Worm (Caenorhabditis elegans) whole organism, young adult: ENCODE measurements around the gene asp-18.
"Not testable (repeated sequence)": the region's sequence is repeated elsewhere in the genome, so short reads cannot be mapped to it uniquely, and the experiment has no call there.

Experiments
- B0336.3 ChIP-seq: fragments of 200-800 bp; sonication (Bioruptor generic); IDR thresholded peaks from 2 replicates; pipeline ENCODE4 v1.3.6; 2022; ENCODE audit warnings: missing genetic modification characterization, missing compliant biosample characterization
- C06A6.2 ChIP-seq: fragments of 200-800 bp; sonication (Bioruptor generic); conservative IDR thresholded peaks from 2 replicates; pipeline ENCODE4 v1.3.6; 2022; ENCODE audit warnings: missing genetic modification characterization, missing compliant biosample characterization
- D2030.7 ChIP-seq: fragments of 200-800 bp; sonication (Bioruptor generic); IDR thresholded peaks from 2 replicates; pipeline ENCODE4 v1.3.6; 2022; ENCODE audit warnings: missing genetic modification reagents, missing genetic modification characterization, missing compliant biosample characterization
- F23B12.7 ChIP-seq: sonication (generic microtip); optimal IDR thresholded peaks from 2 replicates; lab custom pipeline; 2017; ENCODE audit warnings: missing genetic modification characterization, mild to moderate bottlenecking, missing compliant biosample characterization, antibody characterized with exemption, moderate library complexity; ENCODE audit not compliant: insufficient read depth
- F37B4.10 ChIP-seq: fragments of 200-800 bp; sonication (Bioruptor generic); IDR thresholded peaks from 2 replicates; pipeline ENCODE4 v1.3.6; 2022; ENCODE audit warnings: missing genetic modification characterization, missing compliant biosample characterization
- F39B2.1 ChIP-seq: fragments of 200-800 bp; sonication (Bioruptor generic); IDR thresholded peaks from 2 replicates; pipeline ENCODE4 v1.3.6; 2022; ENCODE audit warnings: missing genetic modification reagents, missing genetic modification characterization, missing compliant biosample characterization
- F55B11.4 ChIP-seq: sonication (generic microtip); optimal IDR thresholded peaks from 2 replicates; lab custom pipeline; 2016; ENCODE audit warnings: missing compliant biosample characterization, missing genetic modification characterization, borderline replicate concordance; ENCODE audit not compliant: insufficient read depth
- K11D2.4 ChIP-seq: fragments of 200-800 bp; sonication (Bioruptor generic); IDR thresholded peaks from 2 replicates; pipeline ENCODE4 v1.3.6; 2022; ENCODE audit warnings: missing genetic modification reagents, missing genetic modification characterization, missing compliant biosample characterization
- T07F8.4 ChIP-seq: sonication (generic microtip); optimal IDR thresholded peaks from 2 replicates; lab custom pipeline; 2016; ENCODE audit warnings: mild to moderate bottlenecking, missing genetic modification characterization, moderate library complexity, missing compliant biosample characterization
- Y53G8AR.9 ChIP-seq: fragments of 200-800 bp; sonication (Bioruptor generic); conservative IDR thresholded peaks from 2 replicates; pipeline ENCODE4 v1.3.6; 2022; ENCODE audit warnings: missing genetic modification reagents, missing genetic modification characterization, missing compliant biosample characterization
- akir-1 ChIP-seq: fragments of 200-800 bp; sonication (Bioruptor generic); optimal IDR thresholded peaks from 2 replicates; lab custom pipeline; 2018; ENCODE audit warnings: mild to moderate bottlenecking, missing genetic modification characterization, moderate library complexity, missing compliant biosample characterization
- bed-1 ChIP-seq: fragments of 200-800 bp; sonication (Bioruptor generic); IDR thresholded peaks from 2 replicates; pipeline ENCODE4 v1.3.6; 2022; ENCODE audit warnings: missing genetic modification reagents, missing genetic modification characterization, missing compliant biosample characterization
- cebp-1 ChIP-seq, 2 experiments: fragments of 200-800 bp in 1 of 2; sonication (Bioruptor generic) in 1 of 2; sonication (generic microtip) in 1 of 2; IDR thresholded peaks in 1 of 2; optimal IDR thresholded peaks in 1 of 2; 2 replicates each; pipeline versions ENCODE4 v1.3.6 to Lab custom; 2017 to 2022; ENCODE audit warnings: missing compliant biosample characterization in 2 of 2, missing genetic modification characterization in 2 of 2, mild to moderate bottlenecking in 1 of 2, missing genetic modification reagents in 1 of 2, moderate library complexity in 1 of 2
- cebp-2 ChIP-seq: fragments of 200-800 bp; sonication (Bioruptor generic); IDR thresholded peaks from 2 replicates; pipeline ENCODE4 v1.3.6; 2022; ENCODE audit warnings: missing genetic modification characterization, missing compliant biosample characterization
- ceh-58 ChIP-seq: fragments of 200-800 bp; sonication (Bioruptor generic); IDR thresholded peaks from 2 replicates; pipeline ENCODE4 v1.3.6; 2022; ENCODE audit warnings: missing genetic modification characterization, missing compliant biosample characterization
- ceh-79 ChIP-seq: sonication (generic microtip); optimal IDR thresholded peaks from 2 replicates; lab custom pipeline; 2017; ENCODE audit warnings: mild to moderate bottlenecking, missing genetic modification characterization, missing compliant biosample characterization
- die-1 ChIP-seq: sonication (generic microtip); optimal IDR thresholded peaks from 2 replicates; lab custom pipeline; 2016; ENCODE audit warnings: missing genotype, mild to moderate bottlenecking, missing genetic modification characterization, missing compliant biosample characterization
- dox-1 ChIP-seq: fragments of 200-800 bp; sonication (Bioruptor generic); IDR thresholded peaks from 2 replicates; pipeline ENCODE4 v1.3.6; 2022; ENCODE audit warnings: missing genetic modification reagents, missing genetic modification characterization, missing compliant biosample characterization
- dpff-1 ChIP-seq: sonication (generic microtip); optimal IDR thresholded peaks from 2 replicates; lab custom pipeline; 2017; ENCODE audit warnings: mild to moderate bottlenecking, missing genetic modification characterization, missing compliant biosample characterization
- hlh-26 ChIP-seq: fragments of 200-800 bp; sonication (Bioruptor generic); conservative IDR thresholded peaks from 2 replicates; pipeline ENCODE4 v1.3.6; 2022; ENCODE audit warnings: missing genetic modification reagents, missing genetic modification characterization, missing compliant biosample characterization
- let-607 ChIP-seq, 2 experiments: fragments of 200-800 bp in 1 of 2; sonication (Bioruptor generic) in 1 of 2; sonication (generic microtip) in 1 of 2; optimal IDR thresholded peaks; 2 replicates each; lab custom pipeline; 2016 to 2018; ENCODE audit warnings: mild to moderate bottlenecking in 2 of 2, missing compliant biosample characterization in 2 of 2, missing genetic modification characterization in 2 of 2, moderate library complexity in 2 of 2, missing genotype in 1 of 2
- mel-28 ChIP-seq: sonication (generic microtip); optimal IDR thresholded peaks from 2 replicates; lab custom pipeline; 2016; ENCODE audit warnings: borderline replicate concordance, mild to moderate bottlenecking, missing genetic modification characterization, missing compliant biosample characterization
- mes-4 ChIP-seq: sonication (generic microtip); optimal IDR thresholded peaks from 2 replicates; lab custom pipeline; 2016; ENCODE audit warnings: missing genotype, missing genetic modification characterization, missing compliant biosample characterization
- mxl-1 ChIP-seq: sonication (generic microtip); optimal IDR thresholded peaks from 2 replicates; lab custom pipeline; 2016; ENCODE audit warnings: missing genetic modification characterization, missing compliant biosample characterization
- nhr-80 ChIP-seq: sonication (generic microtip); optimal IDR thresholded peaks from 2 replicates; lab custom pipeline; 2016; ENCODE audit warnings: missing genetic modification characterization, missing compliant biosample characterization
- nhr-90 ChIP-seq: sonication (generic microtip); optimal IDR thresholded peaks from 2 replicates; lab custom pipeline; 2016; ENCODE audit warnings: missing genotype, mild to moderate bottlenecking, missing genetic modification characterization, missing compliant biosample characterization
- pha-4 ChIP-seq: fragments of 150-350 bp; sonication (generic microtip); optimal IDR thresholded peaks from 2 replicates; lab custom pipeline; 2014; ENCODE audit warnings: missing biosample characterization, missing genetic modification reagents, missing genetic modification characterization
- repo-1 ChIP-seq: sonication (generic microtip); optimal IDR thresholded peaks from 2 replicates; lab custom pipeline; 2017; ENCODE audit warnings: mild to moderate bottlenecking, missing genetic modification characterization, missing compliant biosample characterization
- tbx-9 ChIP-seq: sonication (generic microtip); optimal IDR thresholded peaks from 2 replicates; lab custom pipeline; 2016; ENCODE audit warnings: borderline replicate concordance, missing genetic modification characterization, inconsistent platforms, missing compliant biosample characterization
- tlf-1 ChIP-seq: fragments of 200-800 bp; sonication (Bioruptor generic); optimal IDR thresholded peaks from 2 replicates; lab custom pipeline; 2018; ENCODE audit warnings: mild to moderate bottlenecking, missing genetic modification characterization, missing compliant biosample characterization
- unc-130 ChIP-seq: sonication (generic microtip); optimal IDR thresholded peaks from 2 replicates; lab custom pipeline; 2016; ENCODE audit warnings: missing genetic modification reagents, missing genetic modification characterization, missing compliant biosample characterization
- xnd-1 ChIP-seq: sonication (generic microtip); optimal IDR thresholded peaks from 2 replicates; lab custom pipeline; 2016; ENCODE audit warnings: missing genotype, missing genetic modification reagents, missing genetic modification characterization, missing compliant biosample characterization
- zfh-2 ChIP-seq: fragments of 200-800 bp; sonication (Bioruptor generic); conservative IDR thresholded peaks from 2 replicates; pipeline ENCODE4 v1.3.6; 2022; ENCODE audit warnings: missing genetic modification reagents, missing genetic modification characterization, missing compliant biosample characterization
- ztf-18 ChIP-seq: sonication (generic microtip); optimal IDR thresholded peaks from 2 replicates; lab custom pipeline; 2016; ENCODE audit warnings: missing genotype, mild to moderate bottlenecking, missing genetic modification characterization, missing compliant biosample characterization
- ztf-3 ChIP-seq: fragments of 200-800 bp; sonication (Bioruptor generic); optimal IDR thresholded peaks from 2 replicates; lab custom pipeline; 2018; ENCODE audit warnings: mild to moderate bottlenecking, missing genetic modification characterization, missing compliant biosample characterization

asp-18 gene

ce11 chrV:18762044-18762443 is 30.6 kb upstream of the asp-18 start, which contains the start of gene F11D11.22:
Gene F11D11.22, plus strand, starts transcription at chrV:18762344.
- TF ChIP-seq D2030.7, hlh-26, dox-1 (GFP tag; lab: Robert Waterston, UW): not testable (repeated sequence)

ce11 chrV:18761078-18761477 is 29.6 kb upstream of the asp-18 start, which contains the start of gene F11D11.4:
Gene F11D11.4, plus strand, starts transcription at chrV:18761378.
- TF ChIP-seq F39B2.1 (GFP tag; lab: Robert Waterston, UW) (no peak), tbx-9 (tag; lab: Kevin White, UChicago) (no peak), ceh-58 (GFP tag; lab: Robert Waterston, UW) (no peak), F55B11.4 (no peak), akir-1 (GFP tag; lab: Kevin White, UChicago) (no peak), zfh-2 (no peak), nhr-80 (tag; lab: Kevin White, UChicago) (no peak), pha-4 (tag; lab: Kevin White, UChicago) (no peak), T07F8.4 (no peak), die-1 (no peak), cebp-1 (GFP tag; IDR thresholded peaks at IDR 0.05; lab: Robert Waterston, UW) (no peak), cebp-1 (tag; optimal IDR thresholded peaks at IDR 0.05; lab: Kevin White, UChicago) (no peak), let-607 (tag; optimal IDR thresholded peaks at IDR 0.05; lab: Kevin White, UChicago) (no peak), nhr-90 (no peak), ceh-79 (tag; lab: Kevin White, UChicago) (no peak), ztf-18 (tag; lab: Kevin White, UChicago) (no peak), F23B12.7 (tag; lab: Kevin White, UChicago) (no peak), mel-28 (no peak), hlh-26 (GFP tag; lab: Robert Waterston, UW) (no peak), mes-4 (tag; lab: Kevin White, UChicago) (no peak), bed-1 (GFP tag; lab: Robert Waterston, UW) (no peak)

- TF ChIP-seq tlf-1 (GFP tag; lab: Kevin White, UChicago) (no peak), Y53G8AR.9 (no peak), B0336.3 (GFP tag; lab: Robert Waterston, UW) (no peak), xnd-1 (tag; lab: Kevin White, UChicago) (no peak), mxl-1 (tag; lab: Kevin White, UChicago) (no peak), repo-1 (no peak), K11D2.4 (GFP tag; lab: Robert Waterston, UW) (no peak), ztf-3 (GFP tag; lab: Kevin White, UChicago) (no peak), cebp-2 (GFP tag; lab: Robert Waterston, UW) (no peak), hlh-26 (GFP tag; lab: Robert Waterston, UW) (no peak), C06A6.2 (GFP tag; lab: Robert Waterston, UW) (no peak), unc-130 (GFP tag; lab: Kevin White, UChicago) (no peak)
Observed at ce11 chrV:18760174-18760573, 28.7 kb upstream of the asp-18 start, which contains the start of gene F11D11.3. Gene F11D11.3, minus strand, starts transcription at chrV:18760274.

- not testable (repeated sequence) for TF ChIP-seq unc-130 (GFP tag; lab: Kevin White, UChicago); dpff-1; F37B4.10
Observed at ce11 chrV:18754328-18754727, 22.8 kb upstream of the asp-18 start, which contains the start of gene clec-254. Gene clec-254, minus strand, starts transcription at chrV:18754428.
